Worm (Caenorhabditis elegans) whole organism, young adult: ENCODE data around the gene C46C11.3.

Experiments
- F39B2.1 ChIP-seq: fragments of 200-800 bp; sonication (Bioruptor generic); IDR thresholded peaks from 2 replicates; pipeline ENCODE4 v1.3.6; 2022; ENCODE audit warnings: missing genetic modification reagents, missing genetic modification characterization, missing compliant biosample characterization
- attf-3 ChIP-seq: fragments of 200-800 bp; sonication (Bioruptor generic); conservative IDR thresholded peaks from 2 replicates; pipeline ENCODE4 v1.3.6; 2022; ENCODE audit warnings: missing genetic modification reagents, missing genetic modification characterization, missing compliant biosample characterization
- dpl-1 ChIP-seq: fragments of 150-350 bp; optimal IDR thresholded peaks from 2 replicates; lab custom pipeline; 2014; ENCODE audit warnings: missing biosample characterization, missing genetic modification reagents, missing genetic modification characterization
- hlh-26 ChIP-seq: fragments of 200-800 bp; sonication (Bioruptor generic); conservative IDR thresholded peaks from 2 replicates; pipeline ENCODE4 v1.3.6; 2022; ENCODE audit warnings: missing genetic modification reagents, missing genetic modification characterization, missing compliant biosample characterization
- nhr-120 ChIP-seq: fragments of 200-800 bp; sonication (Bioruptor generic); IDR thresholded peaks from 2 replicates; pipeline ENCODE4 v1.3.6; 2022; ENCODE audit warnings: missing genetic modification characterization, missing compliant biosample characterization

C46C11.3 gene

ce11 chrX:4678029-4678428, 55.9 kb downstream of the C46C11.3 start, which contains the start of gene flp-11:
flp-11 (minus strand) TSS chrX:4678129.
- no peak for TF ChIP-seq F39B2.1 (GFP tag; lab: Robert Waterston, UW)
- no peak for TF ChIP-seq attf-3
- TF ChIP-seq hlh-26 (GFP tag; lab: Robert Waterston, UW), result no peak
- TF ChIP-seq nhr-120, result no peak
- no peak for TF ChIP-seq dpl-1 (GFP tag; lab: Kevin White, UChicago)
- TF ChIP-seq, all 124 proteins: peak for 0
